Worm (Caenorhabditis elegans) whole organism, early embryonic: ENCODE data around the gene gnrr-6.

Source experiments
- ama-1 ChIP-seq: fragments of 150-350 bp; optimal IDR thresholded peaks from 2 replicates; lab custom pipeline; 2014
- flt-1 ChIP-seq: fragments of 200-800 bp; sonication (Bioruptor generic); IDR thresholded peaks from 2 replicates; pipeline ENCODE4 v1.3.6; 2022; ENCODE audit warnings: missing genetic modification characterization, missing compliant biosample characterization
- scrt-1 ChIP-seq: fragments of 200-800 bp; sonication (Bioruptor generic); IDR thresholded peaks from 2 replicates; pipeline ENCODE4 v1.3.6; 2022; ENCODE audit warnings: missing genetic modification characterization, missing compliant biosample characterization
- sea-1 ChIP-seq: fragments of 200-800 bp; sonication (Bioruptor generic); conservative IDR thresholded peaks from 2 replicates; pipeline ENCODE4 v1.3.6; 2022; ENCODE audit warnings: missing genetic modification characterization, missing compliant biosample characterization

ce11 chrX:11208788-11209187, 30.1 kb downstream of the gnrr-6 start, which contains the start of gene C34F6.5:
- TF ChIP-seq scrt-1 (GFP tag; lab: Robert Waterston, UW) (no peak), flt-1 (GFP tag; lab: Robert Waterston, UW) (no peak), sea-1 (GFP tag; lab: Robert Waterston, UW) (no peak), ama-1 (lab: Kevin White, UChicago) (no peak)
